Fruit fly (Drosophila melanogaster) whole organism, prepupa: ENCODE data around the gene CG5969.

Experiments
- Blimp-1 ChIP-seq: fragments of 200-800 bp; sonication (Bioruptor generic); optimal IDR thresholded peaks from 3 replicates; lab custom pipeline; 2017; ENCODE audit warnings: missing biosample characterization, missing genetic modification characterization, mild to moderate bottlenecking, moderate library complexity, missing genetic modification reagents
- CG10631 ChIP-seq: fragments of 200-800 bp; sonication (Bioruptor generic); optimal IDR thresholded peaks from 2 replicates; lab custom pipeline; 2016; ENCODE audit warnings: missing biosample characterization, missing genetic modification characterization
- CG11294 ChIP-seq: fragments of 200-800 bp; sonication (Bioruptor generic); IDR thresholded peaks from 2 replicates; pipeline ENCODE4 v1.3.6; 2022; ENCODE audit warnings: missing biosample characterization, missing genetic modification characterization
- CG16779 ChIP-seq: fragments of 200-800 bp; sonication (Bioruptor generic); optimal IDR thresholded peaks from 3 replicates; lab custom pipeline; 2017; ENCODE audit warnings: missing biosample characterization, mild to moderate bottlenecking, missing genetic modification characterization
- CG3032 ChIP-seq: fragments of 200-800 bp; optimal IDR thresholded peaks from 2 replicates; lab custom pipeline; 2019; ENCODE audit warnings: missing biosample characterization, mild to moderate bottlenecking, missing genetic modification characterization, moderate library complexity
- CG31627 ChIP-seq: fragments of 200-800 bp; sonication (Bioruptor generic); optimal IDR thresholded peaks from 3 replicates; lab custom pipeline; 2016; ENCODE audit warnings: missing biosample characterization, missing genetic modification characterization
- CG32006 ChIP-seq: fragments of 200-800 bp; sonication (Bioruptor generic); optimal IDR thresholded peaks from 3 replicates; lab custom pipeline; 2017; ENCODE audit warnings: missing biosample characterization, mild to moderate bottlenecking, missing genetic modification characterization
- CG6163 ChIP-seq: fragments of 200-800 bp; sonication (Bioruptor generic); IDR thresholded peaks from 3 replicates; pipeline ENCODE4 v1.3.6; 2022; ENCODE audit warnings: missing biosample characterization, missing genetic modification characterization
- CG6792 ChIP-seq: fragments of 200-800 bp; sonication (Bioruptor generic); optimal IDR thresholded peaks from 3 replicates; lab custom pipeline; 2016; ENCODE audit warnings: missing biosample characterization, missing genetic modification characterization
- CG6808 ChIP-seq: fragments of 200-800 bp; sonication (Bioruptor generic); optimal IDR thresholded peaks from 3 replicates; lab custom pipeline; 2017; ENCODE audit warnings: missing biosample characterization, missing genetic modification characterization, mild to moderate bottlenecking, moderate library complexity, missing genetic modification reagents
- CG8319 ChIP-seq: fragments of 200-800 bp; sonication (Bioruptor generic); optimal IDR thresholded peaks from 3 replicates; lab custom pipeline; 2016; ENCODE audit warnings: missing biosample characterization, missing genetic modification characterization
- CG8632 ChIP-seq: fragments of 200-800 bp; sonication (Bioruptor generic); optimal IDR thresholded peaks from 3 replicates; lab custom pipeline; 2016; ENCODE audit warnings: missing biosample characterization, missing genetic modification characterization
- CG9139 ChIP-seq: fragments of 200-800 bp; sonication (Bioruptor generic); optimal IDR thresholded peaks from 3 replicates; lab custom pipeline; 2017; ENCODE audit warnings: missing biosample characterization, mild to moderate bottlenecking, missing genetic modification characterization
- Eip78C ChIP-seq: fragments of 200-800 bp; sonication (Bioruptor generic); peaks from one replicate; lab custom pipeline; 2016; ENCODE audit warnings: missing biosample characterization, missing genetic modification characterization
- Ets96B ChIP-seq: fragments of 200-800 bp; optimal IDR thresholded peaks from 2 replicates; lab custom pipeline; 2019; ENCODE audit warnings: missing biosample characterization, mild to moderate bottlenecking, missing genetic modification characterization, moderate library complexity
- Gug ChIP-seq: fragments of 200-800 bp; sonication (Bioruptor generic); IDR thresholded peaks from 2 replicates; pipeline ENCODE4 v1.3.6; 2022; ENCODE audit warnings: missing biosample characterization, missing genetic modification characterization
- Hr38 ChIP-seq: sonication (Bioruptor generic); optimal IDR thresholded peaks from 2 replicates; lab custom pipeline; 2016; ENCODE audit warnings: missing biosample characterization, missing genetic modification characterization
- Hr39 ChIP-seq: fragments of 200-800 bp; sonication (Bioruptor generic); optimal IDR thresholded peaks from 2 replicates; lab custom pipeline; 2016; ENCODE audit warnings: missing biosample characterization, missing genetic modification characterization
- Hr4 ChIP-seq: fragments of 200-800 bp; sonication (Bioruptor generic); optimal IDR thresholded peaks from 3 replicates; lab custom pipeline; 2016; ENCODE audit warnings: missing biosample characterization, missing genetic modification characterization
- Lpt ChIP-seq: fragments of 200-800 bp; sonication (Bioruptor generic); optimal IDR thresholded peaks from 3 replicates; lab custom pipeline; 2016; ENCODE audit warnings: missing biosample characterization, missing genetic modification characterization
- Met ChIP-seq: fragments of 200-800 bp; sonication (Bioruptor generic); optimal IDR thresholded peaks from 3 replicates; lab custom pipeline; 2016; ENCODE audit warnings: missing biosample characterization, missing genetic modification characterization
- Smox ChIP-seq: fragments of 200-800 bp; sonication (Bioruptor generic); optimal IDR thresholded peaks from 3 replicates; lab custom pipeline; 2016; ENCODE audit warnings: missing biosample characterization, missing genetic modification characterization
- Sox14 ChIP-seq: fragments of 200-800 bp; sonication (Bioruptor generic); optimal IDR thresholded peaks from 3 replicates; lab custom pipeline; 2016; ENCODE audit warnings: missing biosample characterization, missing genetic modification characterization
- Sox15 ChIP-seq: fragments of 200-800 bp; sonication (Bioruptor generic); optimal IDR thresholded peaks from 3 replicates; lab custom pipeline; 2016; ENCODE audit warnings: missing biosample characterization, missing genetic modification characterization
- achi ChIP-seq: fragments of 200-800 bp; sonication (Bioruptor generic); optimal IDR thresholded peaks from 3 replicates; lab custom pipeline; 2016; ENCODE audit warnings: missing biosample characterization, missing genetic modification characterization
- dac ChIP-seq: fragments of 200-800 bp; sonication (Bioruptor generic); optimal IDR thresholded peaks from 2 replicates; lab custom pipeline; 2017; ENCODE audit warnings: missing biosample characterization, mild to moderate bottlenecking, missing genetic modification characterization
- esn ChIP-seq: fragments of 200-800 bp; sonication (Bioruptor generic); optimal IDR thresholded peaks from 2 replicates; lab custom pipeline; 2016; ENCODE audit warnings: missing biosample characterization, mild to moderate bottlenecking, missing genetic modification characterization, moderate library complexity
- fd59A ChIP-seq: fragments of 200-800 bp; sonication (Bioruptor generic); optimal IDR thresholded peaks from 2 replicates; lab custom pipeline; 2017; ENCODE audit warnings: missing biosample characterization, mild to moderate bottlenecking, missing genetic modification characterization, missing genetic modification reagents
- fd85E ChIP-seq: fragments of 200-800 bp; sonication (Bioruptor generic); optimal IDR thresholded peaks from 3 replicates; lab custom pipeline; 2016; ENCODE audit warnings: missing biosample characterization, missing genetic modification characterization
- fkh ChIP-seq: fragments of 200-800 bp; sonication (Bioruptor generic); optimal IDR thresholded peaks from 3 replicates; lab custom pipeline; 2017; ENCODE audit warnings: missing biosample characterization, mild to moderate bottlenecking, missing genetic modification characterization, moderate library complexity
- net ChIP-seq: fragments of 200-800 bp; sonication (Bioruptor generic); optimal IDR thresholded peaks from 3 replicates; lab custom pipeline; 2016; ENCODE audit warnings: missing biosample characterization, missing genetic modification characterization
- salr ChIP-seq, 2 experiments: fragments of 200-800 bp; sonication (Bioruptor generic); optimal IDR thresholded peaks; 3 replicates each; lab custom pipeline; 2016 to 2018; ENCODE audit warnings: missing biosample characterization in 2 of 2, missing genetic modification characterization in 2 of 2, mild to moderate bottlenecking in 1 of 2
- spab ChIP-seq: fragments of 200-800 bp; sonication (Bioruptor generic); optimal IDR thresholded peaks from 2 replicates; lab custom pipeline; 2017; ENCODE audit warnings: missing biosample characterization, mild to moderate bottlenecking, missing genetic modification characterization, missing genetic modification reagents
- ss ChIP-seq, 2 experiments: fragments of 200-800 bp; sonication (Bioruptor generic); optimal IDR thresholded peaks; 2 replicates in 1 of 2; 3 replicates in 1 of 2; lab custom pipeline; 2017 to 2018; ENCODE audit warnings: mild to moderate bottlenecking in 2 of 2, missing biosample characterization in 2 of 2, missing genetic modification characterization in 2 of 2, moderate library complexity in 1 of 2
- svp ChIP-seq: fragments of 200-800 bp; sonication (Bioruptor generic); peaks from one replicate; lab custom pipeline; 2016; ENCODE audit warnings: missing biosample characterization, missing genetic modification characterization

The CG5969 gene

DNA sequence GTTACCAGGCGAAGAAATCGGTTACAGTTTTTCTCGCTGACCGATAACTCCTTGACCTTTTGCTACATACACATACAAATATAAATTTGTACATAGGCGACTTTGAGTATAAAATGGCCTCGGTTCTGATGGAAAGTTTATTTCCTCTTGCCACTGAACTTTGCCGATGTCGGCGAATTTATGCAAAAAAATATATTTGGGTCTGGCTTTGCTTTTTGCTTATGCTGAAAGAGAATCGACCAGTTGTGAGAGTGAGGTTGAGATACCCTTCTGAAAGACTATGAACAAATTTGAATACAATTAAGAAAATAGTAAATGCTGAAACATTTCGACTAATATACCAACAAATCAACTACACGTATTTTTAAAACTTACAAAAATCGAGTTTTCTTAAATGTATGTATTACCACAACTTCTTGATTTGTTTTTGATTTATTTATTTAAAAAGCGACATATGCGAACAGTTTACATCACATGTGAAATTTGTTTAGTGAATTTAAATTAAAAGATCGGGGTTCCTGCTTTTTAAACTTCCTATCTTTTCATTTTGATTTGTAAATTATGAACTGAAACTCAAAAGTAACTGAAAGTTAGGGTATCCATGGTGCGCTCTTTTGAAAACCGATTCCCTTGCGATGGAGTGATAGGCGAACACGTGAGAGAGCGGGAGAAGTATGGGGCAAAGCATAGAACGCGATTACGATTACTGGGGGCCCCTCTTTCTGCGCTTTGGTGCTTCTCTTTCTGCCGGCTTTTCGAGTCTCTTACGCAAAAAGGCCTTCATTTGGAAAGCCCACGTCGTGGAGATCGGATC lies 35.7 kb downstream of the CG5969 start (continued):
- TF ChIP-seq Hr38 (GFP tag; lab: Kevin White, UChicago), result no peak
- TF ChIP-seq CG8632 (GFP tag; lab: Kevin White, UChicago), result peak; percentile 72
- TF ChIP-seq CG6792 (GFP tag; lab: Kevin White, UChicago), result peak; percentile 75
- peak; percentile 23; the same call in 1 of the 2 replicates for TF ChIP-seq Gug (GFP tag; lab: Robert Waterston, UW)
- TF ChIP-seq Smox (GFP tag; lab: Kevin White, UChicago), result peak; percentile 81
- peak; percentile 69 for TF ChIP-seq Ets96B (tag; lab: Kevin White, UChicago)
- TF ChIP-seq CG32006 (GFP tag; lab: Kevin White, UChicago), result peak; percentile 91
- peak; percentile 81 for TF ChIP-seq CG31627
- TF ChIP-seq CG10631 (GFP tag; lab: Kevin White, UChicago), result peak; percentile 63
- TF ChIP-seq dac (GFP tag; lab: Kevin White, UChicago), result peak; percentile 50
- TF ChIP-seq Lpt, result peak; percentile 67
- peak; percentile 84 for TF ChIP-seq net
- TF ChIP-seq CG6808 (GFP tag; lab: Kevin White, UChicago), result peak; percentile 86
- TF ChIP-seq CG8319, result peak; percentile 60
- peak; percentile 72 for TF ChIP-seq Hr39 (GFP tag; lab: Kevin White, UChicago)
- TF ChIP-seq salr (GFP tag; optimal IDR thresholded peaks at IDR 0.05; lab: Kevin White, UChicago), result peak in 1 of 2 experiments; percentile 84
- TF ChIP-seq Sox14, result peak; percentile 86
- peak; percentile 49 for TF ChIP-seq Blimp-1
- TF ChIP-seq spab (GFP tag; lab: Kevin White, UChicago), result peak; percentile 74
- peak; percentile 90 for TF ChIP-seq esn (GFP tag; lab: Kevin White, UChicago)
- no peak for TF ChIP-seq CG11294
- peak; percentile 59 for TF ChIP-seq CG9139
- TF ChIP-seq CG6163 (GFP tag; lab: Robert Waterston, UW), result 0 out of 3 replicates have a peak, but pooled peaks have one; percentile 26
- TF ChIP-seq ss (GFP tag; optimal IDR thresholded peaks at IDR 0.05; lab: Kevin White, UChicago), result peak; percentile 72 to 84
- TF ChIP-seq, all 60 proteins: peak for 57

DNA sequence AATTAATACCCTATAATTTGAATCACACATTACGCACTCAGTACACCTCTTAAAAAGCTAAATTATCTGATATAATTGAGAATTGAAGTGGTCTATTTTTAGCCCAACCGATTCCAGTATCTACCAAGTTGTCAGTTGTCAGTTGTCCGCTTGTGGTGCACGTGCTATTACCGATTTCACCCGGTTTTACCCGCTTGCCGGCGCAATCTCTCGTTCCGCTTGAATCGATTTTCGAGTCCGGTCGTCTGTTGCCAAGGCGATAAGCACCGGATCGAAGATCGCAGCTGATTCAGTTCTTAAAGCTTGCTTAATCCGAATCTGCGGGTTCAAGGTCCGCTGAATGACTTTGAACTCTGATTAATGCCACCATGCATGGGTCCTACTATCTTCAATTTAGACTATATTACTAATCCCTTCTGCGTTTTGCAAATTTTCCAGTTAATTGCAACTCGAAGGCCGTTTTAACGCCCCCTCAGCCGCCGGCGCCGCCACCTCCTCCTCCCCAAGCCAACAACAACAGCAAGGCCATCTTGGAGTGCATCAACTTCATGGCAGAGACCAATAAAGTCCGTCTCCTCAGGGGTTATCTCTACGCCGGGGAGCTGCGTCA lies 38.0 kb downstream of the CG5969 start:
- TF ChIP-seq CG3032 (tag; lab: Kevin White, UChicago), result no peak
- TF ChIP-seq svp, result peak; percentile 99
- peak; percentile 10 to 39 for TF ChIP-seq ss (GFP tag; optimal IDR thresholded peaks at IDR 0.05; lab: Kevin White, UChicago)
- TF ChIP-seq Sox15 (GFP tag; lab: Kevin White, UChicago), result no peak
- TF ChIP-seq Met (GFP tag; lab: Kevin White, UChicago), result no peak
- TF ChIP-seq CG8319, result no peak
- TF ChIP-seq achi (GFP tag; lab: Kevin White, UChicago), result no peak
- TF ChIP-seq fkh (GFP tag; lab: Kevin White, UChicago), result no peak
- TF ChIP-seq dac (GFP tag; lab: Kevin White, UChicago), result no peak
- no peak for TF ChIP-seq fd59A (GFP tag; lab: Kevin White, UChicago)
- TF ChIP-seq CG16779 (tag; lab: Kevin White, UChicago), result peak; percentile 10
- TF ChIP-seq fd85E (GFP tag; lab: Kevin White, UChicago), result no peak
- no peak for TF ChIP-seq CG31627
- no peak for TF ChIP-seq Hr38 (GFP tag; lab: Kevin White, UChicago)
- no peak for TF ChIP-seq CG6163 (GFP tag; lab: Robert Waterston, UW)
- TF ChIP-seq CG8632 (GFP tag; lab: Kevin White, UChicago), result no peak

DNA sequence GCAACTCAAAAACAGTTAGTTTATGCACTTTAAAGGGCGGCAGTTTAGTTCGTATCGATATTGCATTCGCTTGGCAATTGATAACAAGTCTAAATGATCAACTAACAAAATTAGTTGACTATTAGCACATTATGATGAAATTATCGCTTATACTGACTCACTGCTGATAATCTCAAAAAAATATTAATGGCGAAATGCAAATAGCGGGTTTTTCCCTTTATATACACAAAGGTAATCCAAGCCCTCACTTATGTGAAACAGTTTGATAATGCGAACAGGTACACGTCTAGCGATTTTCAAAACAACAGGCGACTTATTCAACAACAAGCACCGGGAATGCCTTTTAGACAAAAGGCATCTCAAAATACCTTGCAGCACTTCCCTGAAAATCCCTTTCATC lies 40.5 kb downstream of the CG5969 start:
- TF ChIP-seq fd85E (GFP tag; lab: Kevin White, UChicago), result no peak
- TF ChIP-seq Hr4 (GFP tag; lab: Kevin White, UChicago), result no peak
- no peak for TF ChIP-seq salr (GFP tag; optimal IDR thresholded peaks at IDR 0.05; lab: Kevin White, UChicago)
- no peak for TF ChIP-seq CG6163 (GFP tag; lab: Robert Waterston, UW)
- TF ChIP-seq Hr38 (GFP tag; lab: Kevin White, UChicago), result no peak
- peak; percentile 29 for TF ChIP-seq Eip78C (GFP tag; lab: Kevin White, UChicago)
- TF ChIP-seq Sox14, result no peak
- TF ChIP-seq fkh (GFP tag; lab: Kevin White, UChicago), result no peak
